Worm (Caenorhabditis elegans) whole organism, young adult: ENCODE measurements around the gene ksr-1.
"Not testable (repeated sequence)": the region's sequence is repeated elsewhere in the genome, so short reads cannot be mapped to it uniquely, and the experiment has no call there.

Source experiments
- K11D2.4 ChIP-seq: fragments of 200-800 bp; sonication (Bioruptor generic); IDR thresholded peaks from 2 replicates; pipeline ENCODE4 v1.3.6; 2022; ENCODE audit warnings: missing genetic modification reagents, missing genetic modification characterization, missing compliant biosample characterization
- dpl-1 ChIP-seq: fragments of 150-350 bp; optimal IDR thresholded peaks from 2 replicates; lab custom pipeline; 2014; ENCODE audit warnings: missing biosample characterization, missing genetic modification reagents, missing genetic modification characterization
- hlh-26 ChIP-seq: fragments of 200-800 bp; sonication (Bioruptor generic); conservative IDR thresholded peaks from 2 replicates; pipeline ENCODE4 v1.3.6; 2022; ENCODE audit warnings: missing genetic modification reagents, missing genetic modification characterization, missing compliant biosample characterization
- madf-3 ChIP-seq: fragments of 200-800 bp; sonication (Bioruptor generic); IDR thresholded peaks from 2 replicates; pipeline ENCODE4 v1.3.6; 2022; ENCODE audit warnings: missing genetic modification reagents, missing genetic modification characterization, missing compliant biosample characterization
- snpc-1.3 ChIP-seq: sonication (generic microtip); optimal IDR thresholded peaks from 2 replicates; lab custom pipeline; 2017; ENCODE audit warnings: missing genetic modification characterization, mild to moderate bottlenecking, missing compliant biosample characterization, antibody characterized with exemption, moderate library complexity, missing genotype, missing genetic modification reagents; ENCODE audit not compliant: insufficient read depth
- snpc-4 ChIP-seq, 5 experiments: fragments of 150-350 bp in 1 of 5; sonication (generic microtip) in 4 of 5; optimal IDR thresholded peaks; 2 replicates each; lab custom pipeline; 2014 to 2018; ENCODE audit warnings: missing genetic modification characterization in 5 of 5, missing biosample characterization in 3 of 5, antibody characterized with exemption in 2 of 5, mild to moderate bottlenecking in 2 of 5, missing compliant biosample characterization in 2 of 5, missing genotype in 2 of 5, moderate library complexity in 2 of 5, missing genetic modification reagents in 1 of 5
- unc-130 ChIP-seq: sonication (generic microtip); optimal IDR thresholded peaks from 2 replicates; lab custom pipeline; 2016; ENCODE audit warnings: missing genetic modification reagents, missing genetic modification characterization, missing compliant biosample characterization
- ztf-6 ChIP-seq: fragments of 200-800 bp; sonication (Bioruptor generic); IDR thresholded peaks from 2 replicates; pipeline ENCODE4 v1.3.6; 2022; ENCODE audit warnings: missing genetic modification reagents, missing genetic modification characterization, missing compliant biosample characterization

ce11 chrX:8321811-8322210 lies 46.8 kb downstream of the ksr-1 start, which contains the start of gene abu-9:
- TF ChIP-seq hlh-26 (GFP tag; lab: Robert Waterston, UW); madf-3 (GFP tag; lab: Robert Waterston, UW); unc-130; dpl-1 (GFP tag; lab: Kevin White, UChicago); K11D2.4 (GFP tag; lab: Robert Waterston, UW); snpc-4 (GFP tag; optimal IDR thresholded peaks at IDR 0.05; lab: Kevin White, UChicago); snpc-4 (tag; optimal IDR thresholded peaks at IDR 0.05; lab: Kevin White, UChicago); snpc-1.3 (tag; lab: Kevin White, UChicago); ztf-6 (GFP tag; lab: Robert Waterston, UW): not testable (repeated sequence)
